Worm (Caenorhabditis elegans): ENCODE measurements around the gene F45F2.11.

DNA sequence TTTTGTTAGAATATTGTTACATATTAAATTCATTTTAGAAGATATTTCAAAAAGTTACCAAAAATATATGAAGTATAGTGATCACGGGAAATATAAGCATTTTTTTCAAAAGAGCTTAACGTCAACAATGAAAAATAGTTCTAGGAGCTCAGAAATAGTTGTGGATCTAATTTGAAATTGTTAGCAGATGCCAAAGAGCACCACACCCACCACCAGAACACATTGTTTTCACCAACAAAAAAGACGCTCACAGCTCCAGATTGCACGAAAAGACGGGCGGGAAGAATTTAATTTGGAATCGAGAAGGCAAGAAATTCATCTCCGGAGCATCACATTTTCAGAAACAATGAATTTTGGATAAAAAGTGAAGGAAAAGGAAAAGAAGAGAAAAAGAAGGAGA, 49.8 kb downstream of the F45F2.11 start, which contains the start of gene gplb-1:
- TF ChIP-seq zag-1 (tag; optimal IDR thresholded peaks at IDR 0.05), result no peak
- no peak for TF ChIP-seq nhr-237 (tag; optimal IDR thresholded peaks at IDR 0.05)
- TF ChIP-seq lin-39 (tag; optimal IDR thresholded peaks at IDR 0.05), result no peak
- TF ChIP-seq mdl-1 (tag; optimal IDR thresholded peaks at IDR 0.05), result no peak
- TF ChIP-seq pha-4 (tag; optimal IDR thresholded peaks at IDR 0.05), result no peak
- TF ChIP-seq ztf-11 (tag; optimal IDR thresholded peaks at IDR 0.05), result no peak
- no peak for TF ChIP-seq elt-3 (tag; optimal IDR thresholded peaks at IDR 0.05)
- no peak for TF ChIP-seq ceh-82 (tag; optimal IDR thresholded peaks at IDR 0.05)
- no peak for TF ChIP-seq snpc-4 (tag; optimal IDR thresholded peaks at IDR 0.05)
- no peak for TF ChIP-seq ama-1 (optimal IDR thresholded peaks at IDR 0.05)
- no peak for TF ChIP-seq unc-62 (GFP tag; optimal IDR thresholded peaks at IDR 0.05)
- no peak for TF ChIP-seq ZK546.5 (tag; optimal IDR thresholded peaks at IDR 0.05)
- no peak for TF ChIP-seq nhr-12 (tag; optimal IDR thresholded peaks at IDR 0.05)
